Worm (Caenorhabditis elegans) whole organism, late embryonic: ENCODE measurements around the gene F20D1.3.

Experiments used
- ama-1 ChIP-seq: fragments of 150-350 bp; optimal IDR thresholded peaks from 2 replicates; lab custom pipeline; 2014
- ceh-22 ChIP-seq: sonication (generic microtip); optimal IDR thresholded peaks from 2 replicates; lab custom pipeline; 2017; ENCODE audit warnings: missing biosample characterization, missing genetic modification characterization
- dve-1 ChIP-seq: sonication (generic microtip); optimal IDR thresholded peaks from 2 replicates; lab custom pipeline; 2017; ENCODE audit warnings: antibody characterized with exemption, mild to moderate bottlenecking, missing genetic modification characterization, missing compliant biosample characterization
- nhr-11 ChIP-seq: fragments of 150-350 bp; optimal IDR thresholded peaks from 2 replicates; lab custom pipeline; 2014; ENCODE audit warnings: missing biosample characterization, missing genetic modification characterization
- npax-4 ChIP-seq: sonication (generic microtip); optimal IDR thresholded peaks from 2 replicates; lab custom pipeline; 2016; ENCODE audit warnings: missing genetic modification characterization, missing compliant biosample characterization
- unc-42 ChIP-seq: sonication (generic microtip); optimal IDR thresholded peaks from 2 replicates; lab custom pipeline; 2016; ENCODE audit warnings: missing genotype, missing genetic modification characterization, missing compliant biosample characterization
- unc-86 ChIP-seq: sonication (generic microtip); optimal IDR thresholded peaks from 2 replicates; lab custom pipeline; 2016; ENCODE audit warnings: missing genetic modification characterization, missing compliant biosample characterization

ce11 chrX:14960841-14961240, 15.1 kb upstream of the F20D1.3 start:
- no peak for TF ChIP-seq unc-42
- no peak for TF ChIP-seq npax-4 (tag; lab: Kevin White, UChicago)
- TF ChIP-seq unc-86 = no peak
- no peak for TF ChIP-seq nhr-11
- no peak for TF ChIP-seq ama-1 (lab: Kevin White, UChicago)
- TF ChIP-seq dve-1 = no peak
- TF ChIP-seq ceh-22 (tag; lab: Kevin White, UChicago) = no peak
